Worm (Caenorhabditis elegans): ENCODE measurements around the gene F40G12.7.
A peak's percentile ranks its signal among the peaks of the same experiment; 100 is the strongest.
"Not testable (repeated sequence)": the region's sequence is repeated elsewhere in the genome, so short reads cannot be mapped to it uniquely, and the experiment has no call there.

The F40G12.7 gene

ce11 chrV:14274268-14274667 lies at the start of gene F40G12.7:
Gene F40G12.7, plus strand, starts transcription at chrV:14274568.
- not testable (repeated sequence) for TF ChIP-seq irx-1 (tag; optimal IDR thresholded peaks at IDR 0.05); mdl-1 (tag; optimal IDR thresholded peaks at IDR 0.05); isw-1 (GFP tag; IDR thresholded peaks at IDR 0.05)

ce11 chrV:14226373-14226772 lies 48.0 kb upstream of the F40G12.7 start, which contains the start of gene nep-21:
Gene nep-21, minus strand, starts transcription at chrV:14226473.
- TF ChIP-seq F16B12.6 (tag; optimal IDR thresholded peaks at IDR 0.05) = no peak
- no peak for TF ChIP-seq lir-3 (tag; optimal IDR thresholded peaks at IDR 0.05; ENCODE audit: poor library complexity)
- no peak for TF ChIP-seq nhr-11 (tag; optimal IDR thresholded peaks at IDR 0.05)
- no peak for TF ChIP-seq mdl-1 (tag; optimal IDR thresholded peaks at IDR 0.05)
- no peak for TF ChIP-seq unc-130 (tag; optimal IDR thresholded peaks at IDR 0.05)
- TF ChIP-seq mep-1 (tag; optimal IDR thresholded peaks at IDR 0.05) = no peak
- TF ChIP-seq nhr-90 (tag; optimal IDR thresholded peaks at IDR 0.05; ENCODE audit: poor library complexity) = no peak
- no peak for TF ChIP-seq unc-98 (GFP tag; IDR thresholded peaks at IDR 0.05)
- TF ChIP-seq zip-4 (GFP tag; optimal IDR thresholded peaks at IDR 0.05) = no peak
- TF ChIP-seq rnt-1 (tag; optimal IDR thresholded peaks at IDR 0.05) = no peak

- TF ChIP-seq blmp-1 (tag; optimal IDR thresholded peaks at IDR 0.05) = peak; percentile 75
- TF ChIP-seq nhr-90 (tag; optimal IDR thresholded peaks at IDR 0.05; ENCODE audit: poor library complexity) = peak; percentile 20
- TF ChIP-seq mef-2 (tag; optimal IDR thresholded peaks at IDR 0.05) = no peak
- TF ChIP-seq dsc-1 (tag; optimal IDR thresholded peaks at IDR 0.05) = peak; percentile 1
- peak; percentile 37 for TF ChIP-seq rnt-1 (tag; optimal IDR thresholded peaks at IDR 0.05)
Observed at ce11 chrV:14230788-14231583, 43.4 kb upstream of the F40G12.7 start.

- TF ChIP-seq nhr-85 (tag) (peak; percentile 37), dpl-1 (GFP tag; optimal IDR thresholded peaks at IDR 0.05) (no peak), blmp-1 (tag; optimal IDR thresholded peaks at IDR 0.05) (peak; percentile 33), ztf-4 (tag; optimal IDR thresholded peaks at IDR 0.05) (no peak)
Observed at ce11 chrV:14231656-14232055, 42.7 kb upstream of the F40G12.7 start.

- no peak for TF ChIP-seq efl-1 (optimal IDR thresholded peaks at IDR 0.05)
- TF ChIP-seq efl-1 (GFP tag; optimal IDR thresholded peaks at IDR 0.05 in 1 of 2) = no peak
- TF ChIP-seq ets-5 (GFP tag; IDR thresholded peaks at IDR 0.05) = no peak
- no peak for TF ChIP-seq fos-1 (tag; optimal IDR thresholded peaks at IDR 0.05)
Observed at ce11 chrV:14235942-14236341, 38.4 kb upstream of the F40G12.7 start, which contains the start of gene ent-3. Gene ent-3, minus strand, starts transcription at chrV:14236042.

- TF ChIP-seq sptf-1 (tag; optimal IDR thresholded peaks at IDR 0.05) (no peak), ceh-8 (GFP tag; optimal IDR thresholded peaks at IDR 0.05) (peak; percentile 25), sup-37 (GFP tag; optimal IDR thresholded peaks at IDR 0.05) (no peak), lin-39 (tag; optimal IDR thresholded peaks at IDR 0.05) (no peak), tlp-1 (tag; optimal IDR thresholded peaks at IDR 0.05) (no peak)
Observed at ce11 chrV:14240694-14241201, 33.6 kb upstream of the F40G12.7 start, which contains the start of gene K02E11.10. Gene K02E11.10, minus strand, starts transcription at chrV:14241151.

- no peak for TF ChIP-seq fkh-8 (tag; optimal IDR thresholded peaks at IDR 0.05)
- no peak for TF ChIP-seq sox-4 (tag; optimal IDR thresholded peaks at IDR 0.05)
- TF ChIP-seq dpl-1 (GFP tag; optimal IDR thresholded peaks at IDR 0.05) = no peak
- TF ChIP-seq sptf-1 (tag; optimal IDR thresholded peaks at IDR 0.05) = no peak
- TF ChIP-seq fos-1 (tag; optimal IDR thresholded peaks at IDR 0.05) = no peak
- no peak for TF ChIP-seq nhr-19 (GFP tag; conservative IDR thresholded peaks at IDR 0.05)
- no peak for TF ChIP-seq nhr-77 (tag; optimal IDR thresholded peaks at IDR 0.05)
- no peak for TF ChIP-seq sup-37 (GFP tag; optimal IDR thresholded peaks at IDR 0.05)
- no peak for TF ChIP-seq unc-30 (tag; optimal IDR thresholded peaks at IDR 0.05)
- TF ChIP-seq fkh-10 (GFP tag; optimal IDR thresholded peaks at IDR 0.05) = no peak
- no peak for TF ChIP-seq pag-3 (tag; optimal IDR thresholded peaks at IDR 0.05; ENCODE audit: borderline replicate concordance, insufficient read depth)
- no peak for TF ChIP-seq mdl-1 (tag; optimal IDR thresholded peaks at IDR 0.05)
- TF ChIP-seq nhr-76 (tag; optimal IDR thresholded peaks at IDR 0.05) = no peak
Observed at ce11 chrV:14243904-14244303, 30.5 kb upstream of the F40G12.7 start, which contains the start of gene sre-7. Gene sre-7, plus strand, starts transcription at chrV:14244204.

Measured in whole organism, L1 larva.